Fruit fly (Drosophila melanogaster): ENCODE measurements around the gene ush.

Gene ush

DNA sequence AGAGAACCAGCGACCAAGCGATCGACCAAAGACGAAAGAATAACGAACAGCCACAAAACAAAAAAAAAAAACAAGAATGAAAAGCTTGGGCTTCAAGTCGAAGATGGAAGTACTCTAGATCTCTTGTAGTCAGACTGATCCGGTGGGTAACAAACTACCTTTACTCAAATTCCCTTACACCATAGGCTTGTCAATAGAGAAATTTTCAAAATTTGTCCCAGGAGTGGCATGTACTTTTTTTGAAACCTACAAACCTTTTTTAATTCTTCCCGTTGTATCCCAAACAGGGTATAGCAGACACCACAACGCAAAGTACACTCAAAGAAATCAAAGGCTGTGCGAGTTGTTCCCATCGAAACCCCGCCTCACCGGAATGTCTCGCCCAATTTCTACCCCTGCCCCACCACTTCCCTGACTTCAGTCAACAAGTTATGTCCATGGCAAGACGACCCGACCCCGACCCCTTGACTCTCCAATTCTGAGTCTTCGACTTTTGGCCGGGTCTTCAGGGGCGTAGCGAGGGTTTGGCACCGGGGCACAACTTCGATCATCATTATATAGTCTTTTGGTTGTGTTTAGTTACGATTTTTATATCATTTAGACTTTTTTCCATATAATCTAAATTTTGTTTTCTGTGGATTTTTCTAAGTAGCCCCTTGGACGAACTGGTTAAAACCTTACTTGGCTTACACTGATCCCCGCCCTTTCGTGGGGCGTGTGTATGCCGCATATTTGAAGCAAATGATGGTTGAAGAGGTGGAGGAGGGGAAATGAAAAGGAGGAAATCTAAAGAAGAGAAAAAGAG, 46.1 kb upstream of the ush start (continued):
- peak; percentile 57 for TF ChIP-seq CG16863 (GFP tag; optimal IDR thresholded peaks at IDR 0.05)
- TF ChIP-seq CG11696 (GFP tag; IDR thresholded peaks at IDR 0.05): no peak
- no peak for TF ChIP-seq nau (GFP tag; optimal IDR thresholded peaks at IDR 0.05)
- peak; percentile 62 for TF ChIP-seq fd96Cb (tag; optimal IDR thresholded peaks at IDR 0.05)
- TF ChIP-seq Xrp1 (GFP tag; IDR thresholded peaks at IDR 0.05): peak; percentile 84
- peak; percentile 50 for TF ChIP-seq oc (tag; optimal IDR thresholded peaks at IDR 0.05)
- TF ChIP-seq ind (GFP tag; optimal IDR thresholded peaks at IDR 0.05): peak; percentile 59
- TF ChIP-seq Dad (GFP tag; optimal IDR thresholded peaks at IDR 0.05): peak; percentile 56
- TF ChIP-seq dmrt11E (tag; optimal IDR thresholded peaks at IDR 0.05): peak; percentile 65
- TF ChIP-seq al (GFP tag; IDR thresholded peaks at IDR 0.05): peak; percentile 44
- peak; percentile 38 for TF ChIP-seq ems (GFP tag; optimal IDR thresholded peaks at IDR 0.05)
- no peak for TF ChIP-seq gsb (GFP tag; IDR thresholded peaks at IDR 0.05)
- no peak for TF ChIP-seq CTCF (GFP tag; optimal IDR thresholded peaks at IDR 0.05)
- peak; percentile 44 to 45 for TF ChIP-seq chif (GFP tag; optimal IDR thresholded peaks at IDR 0.05)
- peak; percentile 67 for TF ChIP-seq gem (tag; optimal IDR thresholded peaks at IDR 0.05)
- no peak for TF ChIP-seq tup (GFP tag; optimal IDR thresholded peaks at IDR 0.05)
- TF ChIP-seq CG3995 (GFP tag; optimal IDR thresholded peaks at IDR 0.05): no peak
- TF ChIP-seq Atf-2 (GFP tag; optimal IDR thresholded peaks at IDR 0.05): no peak
- no peak for TF ChIP-seq CG32772 (GFP tag; IDR thresholded peaks at IDR 0.05)
- no peak for TF ChIP-seq CG10565 (GFP tag; optimal IDR thresholded peaks at IDR 0.05)
- TF ChIP-seq CG9932 (GFP tag; IDR thresholded peaks at IDR 0.05): peak; percentile 61
- no peak for TF ChIP-seq CG9797 (GFP tag; optimal IDR thresholded peaks at IDR 0.05)
- peak; percentile 55 for TF ChIP-seq CG7839 (tag; optimal IDR thresholded peaks at IDR 0.05)
- peak; percentile 71 for TF ChIP-seq Chrac-16 (GFP tag; optimal IDR thresholded peaks at IDR 0.05)
- peak; percentile 62; the same call in 1 of the 3 replicates for TF ChIP-seq zfh1 (GFP tag; IDR thresholded peaks at IDR 0.05)
- TF ChIP-seq CG34422 (GFP tag; IDR thresholded peaks at IDR 0.05): 0 out of 3 replicates have a peak, but pooled peaks have one; percentile 24
- no peak for TF ChIP-seq CG9817 (tag; optimal IDR thresholded peaks at IDR 0.05)
- no peak for TF ChIP-seq CG1603 (tag; optimal IDR thresholded peaks at IDR 0.05)
- TF ChIP-seq CG10543 (GFP tag; optimal IDR thresholded peaks at IDR 0.05): no peak
- no peak for TF ChIP-seq CG2129 (GFP tag; IDR thresholded peaks at IDR 0.05; ENCODE audit: partially characterized antibody)
- TF ChIP-seq gcm (GFP tag; optimal IDR thresholded peaks at IDR 0.05): no peak
- no peak for TF ChIP-seq Dfd (GFP tag; optimal IDR thresholded peaks at IDR 0.05)
- no peak for TF ChIP-seq h (optimal IDR thresholded peaks at IDR 0.05)
- TF ChIP-seq Vsx1 (GFP tag; optimal IDR thresholded peaks at IDR 0.05): peak; percentile 31
- no peak for TF ChIP-seq Kr (GFP tag; optimal IDR thresholded peaks at IDR 0.05)
- TF ChIP-seq CG17802 (tag; optimal IDR thresholded peaks at IDR 0.05): peak; percentile 14
- TF ChIP-seq hbn (GFP tag; IDR thresholded peaks at IDR 0.05; ENCODE audit: partially characterized antibody): no peak
- TF ChIP-seq CG14441 (GFP tag; IDR thresholded peaks at IDR 0.05): no peak
- peak; percentile 59; the same call in 1 of the 3 replicates for TF ChIP-seq ken (GFP tag; IDR thresholded peaks at IDR 0.05)
- no peak for TF ChIP-seq Lim3 (GFP tag; IDR thresholded peaks at IDR 0.05)
- no peak for TF ChIP-seq CkIIα-i1 (GFP tag; IDR thresholded peaks at IDR 0.05)
- no peak for TF ChIP-seq peb (GFP tag; IDR thresholded peaks at IDR 0.05)
- no peak for TF ChIP-seq CG12744 (GFP tag; optimal IDR thresholded peaks at IDR 0.05)
- TF ChIP-seq CG14050 (GFP tag; IDR thresholded peaks at IDR 0.05): no peak
- TF ChIP-seq CG11723 (GFP tag; optimal IDR thresholded peaks at IDR 0.05): no peak
- TF ChIP-seq CG10431 (GFP tag; optimal IDR thresholded peaks at IDR 0.05): no peak
- peak; percentile 23 for TF ChIP-seq Bteb2 (GFP tag; optimal IDR thresholded peaks at IDR 0.05)
- TF ChIP-seq CG6254 (GFP tag; optimal IDR thresholded peaks at IDR 0.05): no peak
- TF ChIP-seq NK7.1 (GFP tag; optimal IDR thresholded peaks at IDR 0.05): no peak
- TF ChIP-seq CG30020 (tag; optimal IDR thresholded peaks at IDR 0.05): no peak
- no peak for TF ChIP-seq CG18476 (GFP tag; optimal IDR thresholded peaks at IDR 0.05)

Measured in whole organism, embryonic.